Fruit fly (Drosophila melanogaster) S2 (cell line): ENCODE results near the gene Atg6.

Experiments used
- CG8478 ChIP-seq: fragments of >200 bp; optimal IDR thresholded peaks from 2 replicates; lab custom pipeline; 2018
- CTCF ChIP-seq, 2 experiments: fragments of >200 bp; optimal IDR thresholded peaks; 2 replicates each; lab custom pipeline; 2018

DNA sequence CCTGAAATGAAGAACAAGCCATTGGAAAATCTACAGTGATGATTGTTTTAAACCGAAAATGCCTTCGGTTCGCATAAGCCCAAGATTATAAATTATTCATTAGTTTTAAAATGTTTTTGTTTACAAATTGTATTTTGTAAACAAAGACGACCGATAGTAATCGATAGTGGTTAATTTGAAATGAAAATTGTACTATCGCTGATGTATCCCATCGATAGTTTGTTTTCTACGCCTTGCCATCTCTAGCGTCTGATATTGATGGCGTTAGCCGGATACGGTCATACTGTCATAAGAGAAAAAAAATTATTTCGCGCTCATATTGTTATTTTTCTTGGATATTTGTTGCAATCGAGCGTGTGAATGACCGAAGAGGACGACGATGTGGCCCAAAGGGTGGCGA lies 7.5 kb upstream of the Atg6 start, which contains the start of gene SMC1:
- TF ChIP-seq CG8478 (lab: Kevin White, UChicago) (no peak), CTCF (optimal IDR thresholded peaks at IDR 0.05; lab: Kevin White, UChicago) (peak in 1 of 2 experiments; percentile 20)
